Worm (Caenorhabditis elegans) whole organism, late embryonic: Measurements from ENCODE around the gene K04F1.9.

Experiments
- K09A11.1 ChIP-seq: sonication (generic microtip); optimal IDR thresholded peaks from 2 replicates; lab custom pipeline; 2017; ENCODE audit warnings: antibody characterized with exemption, mild to moderate bottlenecking, missing genetic modification characterization, missing compliant biosample characterization; ENCODE audit not compliant: insufficient read depth
- ahr-1 ChIP-seq: sonication (generic microtip); optimal IDR thresholded peaks from 2 replicates; lab custom pipeline; 2016; ENCODE audit warnings: missing genetic modification characterization, missing compliant biosample characterization
- elt-2 ChIP-seq: sonication (generic microtip); optimal IDR thresholded peaks from 2 replicates; lab custom pipeline; 2016; ENCODE audit warnings: missing genetic modification reagents, missing genetic modification characterization, missing compliant biosample characterization
- nhr-11 ChIP-seq: fragments of 150-350 bp; optimal IDR thresholded peaks from 2 replicates; lab custom pipeline; 2014; ENCODE audit warnings: missing biosample characterization, missing genetic modification characterization
- pag-3 ChIP-seq: sonication (generic microtip); optimal IDR thresholded peaks from 2 replicates; lab custom pipeline; 2016; ENCODE audit warnings: missing compliant biosample characterization, missing genetic modification characterization, borderline replicate concordance
- pqm-1 ChIP-seq: sonication (generic microtip); optimal IDR thresholded peaks from 2 replicates; lab custom pipeline; 2016; ENCODE audit warnings: missing genetic modification characterization, missing compliant biosample characterization
- pros-1 ChIP-seq: fragments of 150-350 bp; optimal IDR thresholded peaks from 2 replicates; lab custom pipeline; 2014; ENCODE audit warnings: missing biosample characterization, missing genetic modification reagents, missing genetic modification characterization
- syd-9 ChIP-seq: sonication (generic microtip); optimal IDR thresholded peaks from 2 replicates; lab custom pipeline; 2016; ENCODE audit warnings: mild to moderate bottlenecking, missing genetic modification characterization, moderate library complexity, missing compliant biosample characterization
- unc-55 ChIP-seq: sonication (generic microtip); optimal IDR thresholded peaks from 2 replicates; lab custom pipeline; 2017; ENCODE audit warnings: missing biosample characterization, missing genetic modification reagents, missing genetic modification characterization

ce11 chrV:1631717-1632116 lies 33.3 kb upstream of the K04F1.9 start, which contains the start of gene irld-17:
- TF ChIP-seq ahr-1 (tag; lab: Kevin White, UChicago) = no peak
- no peak for TF ChIP-seq pqm-1 (tag; lab: Kevin White, UChicago)
- no peak for TF ChIP-seq K09A11.1 (tag; lab: Kevin White, UChicago)
- TF ChIP-seq pros-1 (tag; lab: Kevin White, UChicago) = no peak
- TF ChIP-seq elt-2 (tag; lab: Kevin White, UChicago) = no peak
- TF ChIP-seq unc-55 (GFP tag; lab: Kevin White, UChicago) = no peak
- no peak for TF ChIP-seq pag-3 (tag; lab: Kevin White, UChicago)
- no peak for TF ChIP-seq nhr-11 (tag; lab: Kevin White, UChicago)
- TF ChIP-seq syd-9 (tag; lab: Kevin White, UChicago) = no peak
